Worm (Caenorhabditis elegans) whole organism, L4 larva: ENCODE measurements around the gene C15H9.9.

Experiments
- Y105C5A.15 ChIP-seq: fragments of 200-800 bp; sonication (Bioruptor generic); IDR thresholded peaks from 2 replicates; pipeline ENCODE4 v1.3.6; 2022; ENCODE audit warnings: missing genetic modification characterization, missing compliant biosample characterization
- aha-1 ChIP-seq: fragments of 150-350 bp; peaks from one replicate; lab custom pipeline; 2014; ENCODE audit warnings: missing biosample characterization, missing genetic modification characterization
- ceh-20 ChIP-seq: fragments of 200-800 bp; sonication (Bioruptor generic); IDR thresholded peaks from 2 replicates; pipeline ENCODE4 v1.3.6; 2022; ENCODE audit warnings: missing genetic modification reagents, missing genetic modification characterization, missing compliant biosample characterization
- ctbp-1 ChIP-seq: fragments of 200-800 bp; sonication (Bioruptor generic); IDR thresholded peaks from 2 replicates; pipeline ENCODE4 v1.3.6; 2022; ENCODE audit warnings: missing genetic modification reagents, missing genetic modification characterization, missing compliant biosample characterization
- daf-16 ChIP-seq, 3 experiments: sonication (generic microtip); optimal IDR thresholded peaks; 2 replicates each; lab custom pipeline; 2016 to 2017; ENCODE audit warnings: missing genetic modification characterization in 3 of 3, missing genetic modification reagents in 3 of 3, mild to moderate bottlenecking in 2 of 3, missing compliant biosample characterization in 2 of 3, missing biosample characterization in 1 of 3, moderate library complexity in 1 of 3
- dmd-6 ChIP-seq: fragments of 200-800 bp; sonication (Bioruptor generic); IDR thresholded peaks from 2 replicates; pipeline ENCODE4 v1.3.6; 2022; ENCODE audit warnings: missing genetic modification reagents, missing genetic modification characterization, missing compliant biosample characterization
- dmd-9 ChIP-seq: fragments of 200-800 bp; sonication (Bioruptor generic); IDR thresholded peaks from 2 replicates; pipeline ENCODE4 v1.3.6; 2022; ENCODE audit warnings: missing genetic modification reagents, missing genetic modification characterization, missing compliant biosample characterization
- dve-1 ChIP-seq: sonication (generic microtip); optimal IDR thresholded peaks from 2 replicates; lab custom pipeline; 2017; ENCODE audit warnings: antibody characterized with exemption, mild to moderate bottlenecking, missing genetic modification characterization, missing compliant biosample characterization; ENCODE audit not compliant: insufficient read depth
- fkh-10 ChIP-seq: fragments of 150-350 bp; optimal IDR thresholded peaks from 2 replicates; lab custom pipeline; 2014; ENCODE audit warnings: missing biosample characterization, missing genetic modification reagents, missing genetic modification characterization
- fos-1 ChIP-seq: fragments of 150-350 bp; optimal IDR thresholded peaks from 2 replicates; lab custom pipeline; 2014; ENCODE audit warnings: missing biosample characterization, missing genetic modification characterization
- hlh-11 ChIP-seq: fragments of 200-800 bp; sonication (Bioruptor generic); optimal IDR thresholded peaks from 2 replicates; lab custom pipeline; 2018; ENCODE audit warnings: mild to moderate bottlenecking, missing genetic modification characterization, missing compliant biosample characterization
- hlh-30 ChIP-seq: sonication (generic microtip); optimal IDR thresholded peaks from 2 replicates; lab custom pipeline; 2017; ENCODE audit warnings: antibody characterized with exemption, mild to moderate bottlenecking, missing genetic modification characterization, missing compliant biosample characterization; ENCODE audit not compliant: insufficient read depth
- hmg-1.1 ChIP-seq: fragments of 200-800 bp; sonication (Bioruptor generic); IDR thresholded peaks from 2 replicates; pipeline ENCODE4 v1.3.6; 2022; ENCODE audit warnings: missing genetic modification reagents, missing genetic modification characterization, missing compliant biosample characterization
- lin-1 ChIP-seq: fragments of 200-800 bp; sonication (Bioruptor generic); IDR thresholded peaks from 2 replicates; pipeline ENCODE4 v1.3.6; 2022; ENCODE audit warnings: missing genetic modification reagents, missing genetic modification characterization, missing compliant biosample characterization
- lsy-2 ChIP-seq, 2 experiments: fragments of 150-350 bp in 1 of 2; sonication (generic microtip) in 1 of 2; optimal IDR thresholded peaks; 2 replicates each; lab custom pipeline; 2014 to 2017; ENCODE audit warnings: missing biosample characterization in 2 of 2, missing genetic modification characterization in 2 of 2
- mdl-1 ChIP-seq, 2 experiments: fragments of 150-350 bp in 1 of 2; sonication (generic microtip) in 1 of 2; optimal IDR thresholded peaks; 2 replicates each; lab custom pipeline; 2014 to 2017; ENCODE audit warnings: missing biosample characterization in 2 of 2, missing genetic modification characterization in 2 of 2
- mep-1 ChIP-seq: fragments of 150-350 bp; sonication (generic microtip); optimal IDR thresholded peaks from 3 replicates; lab custom pipeline; 2014; ENCODE audit warnings: missing biosample characterization, missing genetic modification characterization
- mes-2 ChIP-seq: sonication (generic microtip); optimal IDR thresholded peaks from 2 replicates; lab custom pipeline; 2016; ENCODE audit warnings: missing genotype, mild to moderate bottlenecking, missing genetic modification characterization, missing compliant biosample characterization; ENCODE audit not compliant: poor library complexity, severe bottlenecking
- mxl-2 ChIP-seq: fragments of 200-800 bp; sonication (Bioruptor generic); conservative IDR thresholded peaks from 2 replicates; pipeline ENCODE4 v1.3.6; 2022; ENCODE audit warnings: missing genetic modification reagents, missing genetic modification characterization, missing compliant biosample characterization
- nhr-25 ChIP-seq: sonication (generic microtip); optimal IDR thresholded peaks from 2 replicates; lab custom pipeline; 2017; ENCODE audit warnings: missing genetic modification characterization, mild to moderate bottlenecking, missing compliant biosample characterization, antibody characterized with exemption, moderate library complexity, borderline replicate concordance; ENCODE audit not compliant: insufficient read depth
- nhr-28 ChIP-seq: fragments of 150-350 bp; optimal IDR thresholded peaks from 2 replicates; lab custom pipeline; 2014; ENCODE audit warnings: missing biosample characterization, missing genetic modification characterization
- nhr-48 ChIP-seq: sonication (generic microtip); optimal IDR thresholded peaks from 2 replicates; lab custom pipeline; 2016; ENCODE audit warnings: mild to moderate bottlenecking, missing genetic modification characterization, missing compliant biosample characterization
- nhr-6 ChIP-seq: fragments of 150-350 bp; optimal IDR thresholded peaks from 2 replicates; lab custom pipeline; 2014; ENCODE audit warnings: missing biosample characterization, missing genetic modification characterization
- nhr-77 ChIP-seq: fragments of 150-350 bp; optimal IDR thresholded peaks from 2 replicates; lab custom pipeline; 2014; ENCODE audit warnings: missing biosample characterization, missing genetic modification characterization
- pha-4 ChIP-seq, 2 experiments: fragments of 150-350 bp in 1 of 2; fragments of 200-800 bp in 1 of 2; sonication (Bioruptor generic) in 1 of 2; IDR thresholded peaks in 1 of 2; optimal IDR thresholded peaks in 1 of 2; 2 replicates each; pipeline versions ENCODE4 v1.3.6 to Lab custom; 2014 to 2022; ENCODE audit warnings: missing genetic modification characterization in 2 of 2, missing genetic modification reagents in 2 of 2, missing biosample characterization in 1 of 2, missing compliant biosample characterization in 1 of 2
- php-3 ChIP-seq: fragments of 200-800 bp; sonication (Bioruptor generic); IDR thresholded peaks from 2 replicates; pipeline ENCODE4 v1.3.6; 2022; ENCODE audit warnings: missing genetic modification reagents, missing genetic modification characterization, missing compliant biosample characterization
- pqm-1 ChIP-seq: sonication (generic microtip); optimal IDR thresholded peaks from 2 replicates; lab custom pipeline; 2017; ENCODE audit warnings: missing biosample characterization, missing genetic modification characterization
- rbr-2 ChIP-seq: sonication (generic microtip); optimal IDR thresholded peaks from 2 replicates; lab custom pipeline; 2016; ENCODE audit warnings: missing genotype, missing genetic modification characterization, missing compliant biosample characterization
- sdz-12 ChIP-seq: fragments of 200-800 bp; sonication (Bioruptor generic); optimal IDR thresholded peaks from 2 replicates; lab custom pipeline; 2018; ENCODE audit warnings: mild to moderate bottlenecking, missing genetic modification characterization, missing compliant biosample characterization
- set-16 ChIP-seq: fragments of 200-800 bp; sonication (Bioruptor generic); IDR thresholded peaks from 2 replicates; pipeline ENCODE4 v1.3.6; 2022; ENCODE audit warnings: missing genetic modification reagents, missing genetic modification characterization, missing compliant biosample characterization
- skn-1 ChIP-seq: fragments of 150-350 bp; optimal IDR thresholded peaks from 2 replicates; lab custom pipeline; 2014; ENCODE audit warnings: missing biosample characterization, missing genetic modification characterization
- snpc-1.2 ChIP-seq: fragments of 200-800 bp; sonication (Bioruptor generic); IDR thresholded peaks from 2 replicates; pipeline ENCODE4 v1.3.6; 2022; ENCODE audit warnings: missing genetic modification reagents, missing genetic modification characterization, missing compliant biosample characterization
- spr-1 ChIP-seq: sonication (generic microtip); optimal IDR thresholded peaks from 2 replicates; lab custom pipeline; 2016; ENCODE audit warnings: mild to moderate bottlenecking, missing genetic modification characterization, missing compliant biosample characterization
- tra-1 ChIP-seq: fragments of 200-800 bp; sonication (Bioruptor generic); IDR thresholded peaks from 2 replicates; pipeline ENCODE4 v1.3.6; 2022; ENCODE audit warnings: missing genetic modification reagents, missing genetic modification characterization, missing compliant biosample characterization
- unc-62 ChIP-seq, 3 experiments: fragments of 150-350 bp in 1 of 3; sonication (generic microtip); optimal IDR thresholded peaks in 2 of 3; peaks in 1 of 3; 1 replicate in 1 of 3; 2 replicates in 2 of 3; lab custom pipeline; 2014 to 2017; ENCODE audit warnings: missing biosample characterization in 3 of 3, missing genetic modification characterization in 3 of 3, missing genetic modification reagents in 3 of 3, missing genotype in 1 of 3
- zip-2 ChIP-seq: fragments of 150-350 bp; optimal IDR thresholded peaks from 2 replicates; lab custom pipeline; 2014; ENCODE audit warnings: missing biosample characterization, missing genetic modification characterization

C15H9.9 gene

ce11 chrX:6134423-6134822 lies 6.3 kb upstream of the C15H9.9 start:
- TF ChIP-seq pha-4 (GFP tag; IDR thresholded peaks at IDR 0.05; lab: Robert Waterston, UW) (peak; percentile 15; the same call in 1 of the 2 replicates), pha-4 (tag; optimal IDR thresholded peaks at IDR 0.05; lab: Kevin White, UChicago) (no peak), hmg-1.1 (GFP tag; lab: Robert Waterston, UW) (peak; percentile 31; the same call in 1 of the 2 replicates), fkh-10 (GFP tag; lab: Kevin White, UChicago) (no peak), aha-1 (tag; lab: Kevin White, UChicago) (no peak), rbr-2 (tag; lab: Kevin White, UChicago) (peak; percentile 56), unc-62 (GFP tag; optimal IDR thresholded peaks at IDR 0.05 in 1 of 2; lab: Kevin White, UChicago) (peak in 1 of 2 experiments; percentile 49), unc-62 (tag; optimal IDR thresholded peaks at IDR 0.05; lab: Kevin White, UChicago) (no peak), hlh-11 (tag; lab: Kevin White, UChicago) (peak; percentile 15), set-16 (GFP tag; lab: Robert Waterston, UW) (peak; percentile 83), sdz-12 (GFP tag; lab: Kevin White, UChicago) (no peak), mep-1 (tag; lab: Kevin White, UChicago) (peak; percentile 16)

ce11 chrX:6129277-6129676 lies 1.2 kb upstream of the C15H9.9 start:
- no peak for TF ChIP-seq pha-4 (GFP tag; IDR thresholded peaks at IDR 0.05; lab: Robert Waterston, UW)
- TF ChIP-seq pha-4 (tag; optimal IDR thresholded peaks at IDR 0.05; lab: Kevin White, UChicago): no peak
- peak; percentile 32 for TF ChIP-seq mes-2 (tag; lab: Kevin White, UChicago)
- TF ChIP-seq nhr-77: peak; percentile 34
- no peak for TF ChIP-seq zip-2
- no peak for TF ChIP-seq hlh-30
- TF ChIP-seq mdl-1 (tag; optimal IDR thresholded peaks at IDR 0.05; lab: Kevin White, UChicago): peak in 1 of 2 experiments; percentile 26
- TF ChIP-seq nhr-6: peak; percentile 5
- TF ChIP-seq lsy-2 (tag; optimal IDR thresholded peaks at IDR 0.05; lab: Kevin White, UChicago): peak in 1 of 2 experiments; percentile 16
- no peak for TF ChIP-seq snpc-1.2 (GFP tag; lab: Robert Waterston, UW)
- TF ChIP-seq dve-1 (tag; lab: Kevin White, UChicago): peak; percentile 81
- peak; percentile 22 for TF ChIP-seq mep-1 (tag; lab: Kevin White, UChicago)
- TF ChIP-seq pqm-1 (tag; lab: Kevin White, UChicago): peak; percentile 81
- no peak for TF ChIP-seq tra-1 (GFP tag; lab: Robert Waterston, UW)
- peak; percentile 85 for TF ChIP-seq dmd-6 (GFP tag; lab: Robert Waterston, UW)
- no peak for TF ChIP-seq nhr-25 (tag; lab: Kevin White, UChicago)
- TF ChIP-seq aha-1 (tag; lab: Kevin White, UChicago): peak; percentile 51
- TF ChIP-seq nhr-28: peak; percentile 79
- TF ChIP-seq php-3 (GFP tag; lab: Robert Waterston, UW): peak; percentile 53; the same call in 1 of the 2 replicates
- TF ChIP-seq dmd-9: no peak
- no peak for TF ChIP-seq ceh-20 (GFP tag; lab: Robert Waterston, UW)
- no peak for TF ChIP-seq daf-16 (GFP tag; optimal IDR thresholded peaks at IDR 0.05; lab: Kevin White, UChicago)
- TF ChIP-seq daf-16 (tag; optimal IDR thresholded peaks at IDR 0.05; lab: Kevin White, UChicago): peak; percentile 77
- peak; percentile 15 for TF ChIP-seq nhr-48 (tag; lab: Kevin White, UChicago)
- TF ChIP-seq hlh-11 (tag; lab: Kevin White, UChicago): peak; percentile 77

ce11 chrX:6128773-6129172 lies 698 bp upstream of the C15H9.9 start:
- TF ChIP-seq spr-1 (tag; lab: Kevin White, UChicago): no peak
- TF ChIP-seq unc-62 (GFP tag; optimal IDR thresholded peaks at IDR 0.05 in 1 of 2; lab: Kevin White, UChicago): peak in 1 of 2 experiments; percentile 88
- TF ChIP-seq unc-62 (tag; optimal IDR thresholded peaks at IDR 0.05; lab: Kevin White, UChicago): no peak
- no peak for TF ChIP-seq lin-1 (GFP tag; lab: Robert Waterston, UW)

DNA sequence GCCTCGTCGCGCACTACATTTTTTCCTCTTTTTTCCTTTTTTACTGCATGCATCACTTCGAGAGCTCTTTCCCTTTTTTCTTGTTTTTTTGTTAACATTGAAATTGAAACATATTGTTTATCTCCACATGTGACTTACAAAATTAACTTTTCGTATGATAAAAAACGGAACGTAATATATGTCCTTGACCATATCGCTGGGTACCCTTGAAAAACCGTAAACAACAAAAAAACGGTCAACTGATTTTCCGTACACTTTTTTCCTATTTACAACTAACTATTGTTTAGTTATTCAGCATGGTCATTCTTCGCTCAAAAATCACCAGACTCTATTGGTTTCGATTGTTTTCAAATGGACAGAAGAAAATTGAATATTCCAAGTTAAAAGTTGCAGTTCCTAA lies 6.0 kb downstream of the C15H9.9 start, which contains the start of gene nnt-1:
TSS of gene nnt-1 (plus strand) at position 286 of the 400 bp plus-strand sequence.
- TF ChIP-seq hlh-30 (peak; percentile 56), ctbp-1 (GFP tag; lab: Robert Waterston, UW) (no peak), skn-1 (tag; lab: Kevin White, UChicago) (no peak), dmd-6 (GFP tag; lab: Robert Waterston, UW) (peak; percentile 28; the same call in 1 of the 2 replicates), fos-1 (tag; lab: Kevin White, UChicago) (no peak), mdl-1 (tag; optimal IDR thresholded peaks at IDR 0.05; lab: Kevin White, UChicago) (peak in 1 of 2 experiments; percentile 9), zip-2 (no peak), nhr-28 (peak; percentile 37), mxl-2 (GFP tag; lab: Robert Waterston, UW) (no peak), Y105C5A.15 (no peak), daf-16 (GFP tag; optimal IDR thresholded peaks at IDR 0.05; lab: Kevin White, UChicago) (no peak), daf-16 (tag; optimal IDR thresholded peaks at IDR 0.05; lab: Kevin White, UChicago) (peak; percentile 78)
